Fruit fly (Drosophila melanogaster): ENCODE results near the gene O-fut2.

Gene O-fut2

dm6 chrX:1478276-1479122 lies 12.7 kb upstream of the O-fut2 start, which contains the start of gene rush (continued):
- peak; percentile 13; the same call in 1 of the 2 replicates for TF ChIP-seq CG14014 (GFP tag; IDR thresholded peaks at IDR 0.05)
- peak; percentile 38 for TF ChIP-seq sug (tag; optimal IDR thresholded peaks at IDR 0.05)

dm6 chrX:1476848-1477247 lies 11.1 kb upstream of the O-fut2 start, which contains the start of the genes Rab27 and mei-38:
Rab27 (minus strand) TSS chrX:1476974.
mei-38 (plus strand) TSS chrX:1477063.
- TF ChIP-seq pan (optimal IDR thresholded peaks at IDR 0.05) (no peak), pan (GFP tag; optimal IDR thresholded peaks at IDR 0.05 in 1 of 2, IDR thresholded peaks at IDR 0.05 in 1 of 2) (peak in 1 of 2 experiments; percentile 19), E2f1 (GFP tag; IDR thresholded peaks at IDR 0.05) (peak; percentile 27; the same call in 1 of the 2 replicates), Bgb (GFP tag; IDR thresholded peaks at IDR 0.05; ENCODE audit: partially characterized antibody) (peak; percentile 75), sens (GFP tag) (peak; percentile 65), dimm (GFP tag; IDR thresholded peaks at IDR 0.05) (no peak), CG3163 (GFP tag; optimal IDR thresholded peaks at IDR 0.05) (peak; percentile 13), Ada2b (GFP tag; IDR thresholded peaks at IDR 0.05) (no peak), HLH54F (GFP tag; optimal IDR thresholded peaks at IDR 0.05) (peak; percentile 54), CG32767 (GFP tag; IDR thresholded peaks at IDR 0.05) (0 out of 2 replicates have a peak, but pooled peaks have one; percentile 27), sens-2 (GFP tag; IDR thresholded peaks at IDR 0.05) (no peak), jumu (GFP tag; optimal IDR thresholded peaks at IDR 0.05) (peak; percentile 44), CG14050 (GFP tag; IDR thresholded peaks at IDR 0.05) (no peak), CG17912 (GFP tag; optimal IDR thresholded peaks at IDR 0.05) (no peak), D19A (tag; optimal IDR thresholded peaks at IDR 0.05) (no peak), CG18599 (GFP tag; optimal IDR thresholded peaks at IDR 0.05) (peak; percentile 2), CG33213 (GFP tag; optimal IDR thresholded peaks at IDR 0.05) (no peak), CG2129 (GFP tag; IDR thresholded peaks at IDR 0.05; ENCODE audit: partially characterized antibody) (peak; percentile 37; the same call in 1 of the 2 replicates), Opbp (GFP tag; IDR thresholded peaks at IDR 0.05; ENCODE audit: partially characterized antibody) (peak; percentile 78), phol (tag; optimal IDR thresholded peaks at IDR 0.05) (peak; percentile 48), CG5953 (GFP tag; IDR thresholded peaks at IDR 0.05) (no peak), sob (GFP tag; IDR thresholded peaks at IDR 0.05) (peak; percentile 61; the same call in 1 of the 2 replicates), caup (GFP tag; optimal IDR thresholded peaks at IDR 0.05; ENCODE audit: severe bottlenecking) (peak; percentile 22), CG5245 (GFP tag; optimal IDR thresholded peaks at IDR 0.05) (no peak), Stat92E (GFP tag; optimal IDR thresholded peaks at IDR 0.05) (no peak), abd-A (tag; optimal IDR thresholded peaks at IDR 0.05) (no peak), CG9797 (GFP tag; optimal IDR thresholded peaks at IDR 0.05) (peak; percentile 32), Antp (GFP tag; optimal IDR thresholded peaks at IDR 0.05) (peak; percentile 32), bab2 (GFP tag; optimal IDR thresholded peaks at IDR 0.05) (peak; percentile 3), row (GFP tag; IDR thresholded peaks at IDR 0.05) (peak; percentile 8; the same call in 1 of the 3 replicates), CG4282 (GFP tag; optimal IDR thresholded peaks at IDR 0.05) (no peak), Scr (GFP tag; IDR thresholded peaks at IDR 0.05; ENCODE audit: partially characterized antibody) (peak; percentile 74), CG30403 (GFP tag; optimal IDR thresholded peaks at IDR 0.05) (peak; percentile 19), oc (tag; optimal IDR thresholded peaks at IDR 0.05) (no peak), Side (GFP tag; optimal IDR thresholded peaks at IDR 0.05) (peak; percentile 1), exex (tag; optimal IDR thresholded peaks at IDR 0.05) (no peak), pb (GFP tag; optimal IDR thresholded peaks at IDR 0.05) (no peak), CG9437 (GFP tag; optimal IDR thresholded peaks at IDR 0.05) (no peak), Eip74EF (GFP tag; optimal IDR thresholded peaks at IDR 0.05) (no peak), Ets65A (GFP tag) (peak; percentile 70), CHES-1-like (GFP tag; optimal IDR thresholded peaks at IDR 0.05) (peak; percentile 32), Atf3 (GFP tag; optimal IDR thresholded peaks at IDR 0.05) (no peak), CG12769 (tag; optimal IDR thresholded peaks at IDR 0.05) (no peak), CG15269 (tag; optimal IDR thresholded peaks at IDR 0.05) (no peak), CG31224 (GFP tag; IDR thresholded peaks at IDR 0.05) (no peak)
